Worm (Caenorhabditis elegans): ENCODE measurements around the gene hda-11.
A peak's percentile ranks its signal among the peaks of the same experiment; 100 is the strongest.

The hda-11 gene

DNA sequence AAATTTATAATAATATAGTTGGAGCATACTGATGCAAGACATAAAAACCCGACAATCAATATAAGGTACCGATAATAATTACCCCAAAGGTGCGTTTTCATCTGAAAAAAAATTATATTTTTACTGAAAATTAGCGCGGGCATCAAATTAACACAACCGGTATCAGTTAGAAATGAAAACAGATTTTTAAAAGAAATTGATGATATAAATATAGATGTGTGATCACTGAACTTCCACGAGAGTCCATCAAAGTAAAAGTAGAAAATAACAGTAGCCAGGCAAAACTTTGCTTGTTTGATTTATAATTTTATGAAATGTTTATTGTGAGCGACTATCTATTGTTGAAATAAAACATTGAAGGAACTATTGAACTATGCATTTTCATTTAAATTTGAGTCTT lies 24.7 kb upstream of the hda-11 start, which contains the start of gene C35A5.3:
TSS of gene C35A5.3 (minus strand) at position 101 of the 400 bp plus-strand sequence.
- TF ChIP-seq ceh-82 (tag; optimal IDR thresholded peaks at IDR 0.05) (no peak), dmd-4 (tag; optimal IDR thresholded peaks at IDR 0.05) (no peak), blmp-1 (tag; optimal IDR thresholded peaks at IDR 0.05; ENCODE audit: insufficient read depth) (no peak), ztf-1 (GFP tag; conservative IDR thresholded peaks at IDR 0.05) (no peak), nhr-12 (tag; optimal IDR thresholded peaks at IDR 0.05) (no peak), sma-3 (GFP tag; optimal IDR thresholded peaks at IDR 0.05) (no peak), nhr-237 (tag; optimal IDR thresholded peaks at IDR 0.05) (no peak), zag-1 (tag; optimal IDR thresholded peaks at IDR 0.05) (no peak), unc-55 (GFP tag; optimal IDR thresholded peaks at IDR 0.05) (no peak), lin-11 (tag; optimal IDR thresholded peaks at IDR 0.05) (no peak), elt-3 (tag; optimal IDR thresholded peaks at IDR 0.05) (no peak), fos-1 (tag; optimal IDR thresholded peaks at IDR 0.05) (no peak), alr-1 (tag; optimal IDR thresholded peaks at IDR 0.05) (no peak), gmeb-1 (tag; optimal IDR thresholded peaks at IDR 0.05) (no peak), R02D3.7 (tag; optimal IDR thresholded peaks at IDR 0.05) (no peak), nhr-77 (tag; optimal IDR thresholded peaks at IDR 0.05) (no peak), sma-9 (GFP tag; optimal IDR thresholded peaks at IDR 0.05) (no peak), sma-9 (tag; optimal IDR thresholded peaks at IDR 0.05) (no peak)

ce11 chrV:10503011-10503410 lies 23.0 kb upstream of the hda-11 start, which contains the start of gene C35A5.11:
TSS of gene C35A5.11 (minus strand) at chrV:10503111.
- TF ChIP-seq ztf-1 (GFP tag; conservative IDR thresholded peaks at IDR 0.05) = no peak

- TF ChIP-seq sem-4 (tag; optimal IDR thresholded peaks at IDR 0.05) = no peak
- TF ChIP-seq C34F6.9 (tag; optimal IDR thresholded peaks at IDR 0.05) = no peak
- no peak for TF ChIP-seq Y55F3AM.14 (GFP tag; optimal IDR thresholded peaks at IDR 0.05)
- no peak for TF ChIP-seq lsy-2 (tag; optimal IDR thresholded peaks at IDR 0.05)
- no peak for TF ChIP-seq mbf-1 (tag; optimal IDR thresholded peaks at IDR 0.05)
- no peak for TF ChIP-seq ceh-16 (tag; optimal IDR thresholded peaks at IDR 0.05)
- TF ChIP-seq nhr-25 (tag; optimal IDR thresholded peaks at IDR 0.05) = no peak
- TF ChIP-seq fos-1 (tag; optimal IDR thresholded peaks at IDR 0.05) = no peak
- no peak for TF ChIP-seq egl-27 (tag; optimal IDR thresholded peaks at IDR 0.05)
- TF ChIP-seq ztf-11 (tag; optimal IDR thresholded peaks at IDR 0.05) = no peak
Measured at ce11 chrV:10503893-10504292, 22.1 kb upstream of the hda-11 start, which contains the start of gene C35A5.10. TSS of gene C35A5.10 (plus strand) at chrV:10504193.

DNA sequence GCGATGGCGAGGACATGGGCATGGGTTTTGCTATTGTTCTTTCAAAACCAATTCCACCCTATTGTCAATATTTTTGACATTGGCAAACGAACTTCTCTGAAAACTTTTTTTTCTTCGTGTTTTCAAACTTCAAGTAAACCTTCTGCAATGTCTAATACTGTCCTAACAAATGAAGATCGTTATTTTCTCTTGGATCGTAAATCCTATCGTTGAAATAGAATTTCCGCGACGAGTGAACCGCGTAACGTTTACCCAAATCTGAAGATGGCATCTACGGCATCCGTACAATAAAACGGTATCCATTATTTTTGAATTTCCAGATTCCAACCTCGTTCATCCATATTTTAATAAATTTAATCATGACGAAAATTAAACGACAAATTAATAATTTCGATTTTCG lies 20.4 kb upstream of the hda-11 start, which contains the start of gene C35A5.5:
TSS of gene C35A5.5 (plus strand) at position 301 of the 400 bp plus-strand sequence.
- TF ChIP-seq fos-1 (tag; optimal IDR thresholded peaks at IDR 0.05) (no peak), crh-2 (tag; optimal IDR thresholded peaks at IDR 0.05) (no peak), C34F6.9 (tag; optimal IDR thresholded peaks at IDR 0.05) (no peak), elt-1 (tag; optimal IDR thresholded peaks at IDR 0.05) (no peak), lin-11 (tag; optimal IDR thresholded peaks at IDR 0.05) (no peak), nhr-10 (tag; optimal IDR thresholded peaks at IDR 0.05) (no peak), mdl-1 (tag; optimal IDR thresholded peaks at IDR 0.05) (no peak), lin-13 (GFP tag; optimal IDR thresholded peaks at IDR 0.05) (no peak), nhr-12 (tag; optimal IDR thresholded peaks at IDR 0.05) (no peak)

- TF ChIP-seq nhr-25 (tag; optimal IDR thresholded peaks at IDR 0.05) (peak; percentile 34), ZK546.5 (tag; optimal IDR thresholded peaks at IDR 0.05) (no peak), nhr-129 (tag; optimal IDR thresholded peaks at IDR 0.05) (peak; percentile 99)
Measured at ce11 chrV:10508855-10509254, 17.1 kb upstream of the hda-11 start, which contains the start of gene C35A5.6. TSS of gene C35A5.6 (plus strand) at chrV:10509137.

DNA sequence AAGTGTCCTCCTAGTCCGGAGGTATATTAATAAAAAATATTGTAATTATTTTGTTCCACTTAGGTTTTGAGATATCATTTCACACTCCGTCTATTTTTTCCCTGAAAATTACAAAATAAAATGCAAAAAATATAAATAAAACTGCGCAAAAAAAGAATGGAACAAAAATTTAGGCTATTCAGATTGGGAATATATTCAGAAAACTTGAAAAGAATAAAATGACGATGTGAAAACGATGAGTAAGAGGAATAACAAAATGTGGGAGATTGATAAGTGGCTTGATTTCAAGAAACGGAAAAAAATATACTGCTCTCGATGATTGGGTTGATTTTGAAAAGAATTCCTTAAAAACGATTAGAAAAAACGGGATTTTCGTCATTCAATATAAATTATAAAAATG lies 11.7 kb upstream of the hda-11 start, which contains the start of gene dmsr-8:
TSS of gene dmsr-8 (minus strand) at position 101 of the 400 bp plus-strand sequence.
- no peak for TF ChIP-seq mdl-1 (tag; optimal IDR thresholded peaks at IDR 0.05)
